Fruit fly (Drosophila melanogaster): ENCODE results near the gene Ugt49B2.

- peak; percentile 82 for TF ChIP-seq bab1 (GFP tag; optimal IDR thresholded peaks at IDR 0.05)
- no peak for TF ChIP-seq cnc (optimal IDR thresholded peaks at IDR 0.05)
- no peak for TF ChIP-seq ovo (GFP tag; optimal IDR thresholded peaks at IDR 0.05)
- peak; percentile 79 for TF ChIP-seq CG14711 (tag; optimal IDR thresholded peaks at IDR 0.05)
- no peak for TF ChIP-seq CG5204 (GFP tag; optimal IDR thresholded peaks at IDR 0.05)
- TF ChIP-seq kay (GFP tag; ENCODE audit: borderline replicate concordance): no peak
- TF ChIP-seq toe (GFP tag; optimal IDR thresholded peaks at IDR 0.05): peak; percentile 13
Measured at dm6 chr3R:21378595-21378994, 20.9 kb downstream of the Ugt49B2 start, which contains the start of gene tin.
